Worm (Caenorhabditis elegans) whole organism, L1 larva: ENCODE measurements around the gene Y116A8C.33.
"Not testable (repeated sequence)": the region's sequence is repeated elsewhere in the genome, so short reads cannot be mapped to it uniquely, and the experiment has no call there.

Source experiments
- C16A3.4 ChIP-seq: fragments of 150-350 bp; optimal IDR thresholded peaks from 2 replicates; lab custom pipeline; 2014; ENCODE audit warnings: missing biosample characterization, missing genetic modification characterization
- C34B4.2 ChIP-seq: sonication (generic microtip); optimal IDR thresholded peaks from 2 replicates; lab custom pipeline; 2017; ENCODE audit warnings: mild to moderate bottlenecking, missing genetic modification characterization, missing compliant biosample characterization
- aly-2 ChIP-seq: fragments of 150-350 bp; optimal IDR thresholded peaks from 2 replicates; lab custom pipeline; 2014; ENCODE audit warnings: missing biosample characterization, missing genetic modification characterization
- ceh-82 ChIP-seq, 3 experiments: fragments of 150-350 bp in 1 of 3; sonication (generic microtip) in 2 of 3; optimal IDR thresholded peaks; 2 replicates each; lab custom pipeline; 2014 to 2017; ENCODE audit warnings: missing biosample characterization in 3 of 3, missing genetic modification characterization in 3 of 3
- ceh-90 ChIP-seq: sonication (generic microtip); optimal IDR thresholded peaks from 2 replicates; lab custom pipeline; 2016; ENCODE audit warnings: missing genetic modification characterization, missing compliant biosample characterization
- dpl-1 ChIP-seq, 3 experiments: fragments of 150-350 bp in 2 of 3; sonication (generic microtip) in 1 of 3; optimal IDR thresholded peaks; 2 replicates each; lab custom pipeline; 2014 to 2017; ENCODE audit warnings: missing biosample characterization in 3 of 3, missing genetic modification characterization in 3 of 3, missing genetic modification reagents in 3 of 3
- dsc-1 ChIP-seq: sonication (generic microtip); optimal IDR thresholded peaks from 2 replicates; lab custom pipeline; 2016; ENCODE audit warnings: mild to moderate bottlenecking, missing genetic modification characterization, missing compliant biosample characterization
- efl-1 ChIP-seq, 4 experiments: fragments of 150-350 bp; optimal IDR thresholded peaks in 3 of 4; peaks in 1 of 4; 1 replicate in 1 of 4; 2 replicates in 3 of 4; lab custom pipeline; 2014; ENCODE audit warnings: missing biosample characterization in 2 of 4, missing genetic modification characterization in 2 of 4, missing genetic modification reagents in 2 of 4
- elt-3 ChIP-seq, 6 experiments: fragments of 150-350 bp in 1 of 6; sonication (generic microtip); optimal IDR thresholded peaks; 2 replicates each; lab custom pipeline; 2017 to 2018; ENCODE audit warnings: missing biosample characterization in 6 of 6, missing genetic modification characterization in 6 of 6, inconsistent platforms in 1 of 6
- ets-5 ChIP-seq: fragments of 200-800 bp; sonication (Bioruptor generic); IDR thresholded peaks from 2 replicates; pipeline ENCODE4 v1.3.6; 2022; ENCODE audit warnings: missing genetic modification characterization, missing compliant biosample characterization
- fkh-4 ChIP-seq: sonication (generic microtip); optimal IDR thresholded peaks from 2 replicates; lab custom pipeline; 2016; ENCODE audit warnings: missing compliant biosample characterization, missing genetic modification characterization, borderline replicate concordance
- fkh-8 ChIP-seq: sonication (generic microtip); optimal IDR thresholded peaks from 2 replicates; lab custom pipeline; 2016; ENCODE audit warnings: mild to moderate bottlenecking, missing genetic modification characterization, missing compliant biosample characterization
- hlh-4 ChIP-seq: sonication (generic microtip); optimal IDR thresholded peaks from 2 replicates; lab custom pipeline; 2016; ENCODE audit warnings: mild to moderate bottlenecking, missing genetic modification characterization, missing compliant biosample characterization
- hpl-2 ChIP-seq: fragments of 150-350 bp; optimal IDR thresholded peaks from 2 replicates; lab custom pipeline; 2014; ENCODE audit warnings: missing biosample characterization, missing genetic modification reagents, missing genetic modification characterization
- irx-1 ChIP-seq: sonication (generic microtip); optimal IDR thresholded peaks from 2 replicates; lab custom pipeline; 2016; ENCODE audit warnings: missing genetic modification characterization, missing compliant biosample characterization
- isw-1 ChIP-seq: fragments of 200-800 bp; sonication (Bioruptor generic); IDR thresholded peaks from 2 replicates; pipeline ENCODE4 v1.3.6; 2022; ENCODE audit warnings: missing genetic modification characterization, missing compliant biosample characterization
- lin-13 ChIP-seq: fragments of 150-350 bp; optimal IDR thresholded peaks from 2 replicates; lab custom pipeline; 2014; ENCODE audit warnings: missing biosample characterization, missing genetic modification reagents, missing genetic modification characterization
- lin-35 ChIP-seq, 2 experiments: fragments of 150-350 bp; optimal IDR thresholded peaks; 2 replicates each; lab custom pipeline; 2014; ENCODE audit warnings: missing biosample characterization in 2 of 2, missing genetic modification characterization in 2 of 2, missing genetic modification reagents in 2 of 2
- lsy-2 ChIP-seq, 2 experiments: fragments of 150-350 bp; optimal IDR thresholded peaks; 2 replicates each; lab custom pipeline; 2014; ENCODE audit warnings: missing biosample characterization in 2 of 2, missing genetic modification characterization in 2 of 2
- mab-9 ChIP-seq: fragments of 200-800 bp; sonication (Bioruptor generic); IDR thresholded peaks from 2 replicates; pipeline ENCODE4 v1.3.6; 2022; ENCODE audit warnings: missing genetic modification reagents, missing genetic modification characterization, missing compliant biosample characterization
- mdl-1 ChIP-seq, 2 experiments: fragments of 150-350 bp; optimal IDR thresholded peaks; 2 replicates each; lab custom pipeline; 2014 to 2017; ENCODE audit warnings: missing biosample characterization in 2 of 2, missing genetic modification characterization in 2 of 2, inconsistent platforms in 1 of 2
- mef-2 ChIP-seq: fragments of 150-350 bp; optimal IDR thresholded peaks from 2 replicates; lab custom pipeline; 2014; ENCODE audit warnings: missing biosample characterization, missing genetic modification characterization
- mep-1 ChIP-seq: fragments of 150-350 bp; optimal IDR thresholded peaks from 2 replicates; lab custom pipeline; 2014; ENCODE audit warnings: missing biosample characterization, missing genetic modification characterization
- nhr-19 ChIP-seq: fragments of 200-800 bp; sonication (Bioruptor generic); conservative IDR thresholded peaks from 2 replicates; pipeline ENCODE4 v1.3.6; 2022; ENCODE audit warnings: missing genetic modification characterization, missing compliant biosample characterization
- nhr-20 ChIP-seq: sonication (generic microtip); optimal IDR thresholded peaks from 2 replicates; lab custom pipeline; 2016; ENCODE audit warnings: mild to moderate bottlenecking, missing genetic modification characterization, missing compliant biosample characterization
- nhr-47 ChIP-seq: sonication (generic microtip); optimal IDR thresholded peaks from 2 replicates; lab custom pipeline; 2016; ENCODE audit warnings: mild to moderate bottlenecking, missing genetic modification characterization, moderate library complexity, missing compliant biosample characterization
- nhr-71 ChIP-seq: sonication (generic microtip); optimal IDR thresholded peaks from 2 replicates; lab custom pipeline; 2016; ENCODE audit warnings: mild to moderate bottlenecking, missing genetic modification characterization, moderate library complexity, missing compliant biosample characterization
- pag-3 ChIP-seq: sonication (generic microtip); optimal IDR thresholded peaks from 2 replicates; lab custom pipeline; 2017; ENCODE audit warnings: missing genetic modification characterization, mild to moderate bottlenecking, missing compliant biosample characterization, antibody characterized with exemption, borderline replicate concordance; ENCODE audit not compliant: insufficient read depth
- pax-3 ChIP-seq: fragments of 200-800 bp; sonication (Bioruptor generic); optimal IDR thresholded peaks from 2 replicates; lab custom pipeline; 2018; ENCODE audit warnings: mild to moderate bottlenecking, missing genetic modification characterization, moderate library complexity, missing compliant biosample characterization
- pqm-1 ChIP-seq: sonication (generic microtip); optimal IDR thresholded peaks from 3 replicates; lab custom pipeline; 2017; ENCODE audit warnings: missing biosample characterization, missing genetic modification characterization
- rnt-1 ChIP-seq: sonication (generic microtip); optimal IDR thresholded peaks from 2 replicates; lab custom pipeline; 2016; ENCODE audit warnings: mild to moderate bottlenecking, missing genetic modification characterization, moderate library complexity, missing compliant biosample characterization
- snpc-4 ChIP-seq: fragments of 150-350 bp; optimal IDR thresholded peaks from 2 replicates; lab custom pipeline; 2014; ENCODE audit warnings: missing biosample characterization, missing genetic modification characterization
- snu-23 ChIP-seq: sonication (generic microtip); optimal IDR thresholded peaks from 2 replicates; lab custom pipeline; 2016; ENCODE audit warnings: missing genetic modification characterization, missing compliant biosample characterization
- swsn-7 ChIP-seq: sonication (generic microtip); optimal IDR thresholded peaks from 2 replicates; lab custom pipeline; 2016; ENCODE audit warnings: missing genetic modification characterization, missing compliant biosample characterization
- unc-86 ChIP-seq: sonication (generic microtip); optimal IDR thresholded peaks from 2 replicates; lab custom pipeline; 2016; ENCODE audit warnings: missing genetic modification characterization, missing compliant biosample characterization
- unc-98 ChIP-seq: fragments of 200-800 bp; sonication (Bioruptor generic); IDR thresholded peaks from 2 replicates; pipeline ENCODE4 v1.3.6; 2022; ENCODE audit warnings: missing genetic modification characterization, missing compliant biosample characterization
- xbp-1 ChIP-seq: sonication (generic microtip); optimal IDR thresholded peaks from 2 replicates; lab custom pipeline; 2016; ENCODE audit warnings: missing genetic modification characterization, missing compliant biosample characterization
- zag-1 ChIP-seq: fragments of 150-350 bp; optimal IDR thresholded peaks from 2 replicates; lab custom pipeline; 2014; ENCODE audit warnings: missing biosample characterization, missing genetic modification characterization
- ztf-4 ChIP-seq: fragments of 150-350 bp; optimal IDR thresholded peaks from 2 replicates; lab custom pipeline; 2014; ENCODE audit warnings: missing biosample characterization, missing genetic modification characterization

The Y116A8C.33 gene

ce11 chrIV:17111813-17112212 is at the start of gene Y116A8C.33:
TSS of gene Y116A8C.33 (plus strand) at chrIV:17112113.
- TF ChIP-seq ceh-90 (tag; lab: Kevin White, UChicago) (no peak), unc-86 (tag; lab: Kevin White, UChicago) (no peak), dsc-1 (no peak), C16A3.4 (tag; lab: Kevin White, UChicago) (no peak), unc-98 (GFP tag; lab: Robert Waterston, UW) (no peak), ztf-4 (tag; lab: Kevin White, UChicago) (no peak), mef-2 (no peak)

- TF ChIP-seq fkh-4, pqm-1, rnt-1 (tag; lab: Kevin White, UChicago): not testable (repeated sequence)
- TF ChIP-seq, all 84 proteins: peak for 0; not testable (repeated sequence) for 84
Observed at ce11 chrIV:17063700-17064099, 48.2 kb upstream of the Y116A8C.33 start, which contains the start of gene Y116A8C.467. TSS of gene Y116A8C.467 (minus strand) at chrIV:17063800.

- TF ChIP-seq aly-2 (tag; lab: Kevin White, UChicago); mab-9 (GFP tag; lab: Robert Waterston, UW); isw-1 (GFP tag; lab: Robert Waterston, UW): not testable (repeated sequence)
Observed at ce11 chrIV:17064937-17065336, 47.0 kb upstream of the Y116A8C.33 start, which contains the start of gene Y116A8C.465. TSS of gene Y116A8C.465 (plus strand) at chrIV:17065237.

- not testable (repeated sequence) for TF ChIP-seq zag-1 (tag; lab: Kevin White, UChicago); snpc-4; C34B4.2 (tag; lab: Kevin White, UChicago)
Observed at ce11 chrIV:17070791-17071190, 41.1 kb upstream of the Y116A8C.33 start, which contains the start of gene Y116A8C.24. TSS of gene Y116A8C.24 (minus strand) at chrIV:17070891.

ce11 chrIV:17078649-17079048 is 33.3 kb upstream of the Y116A8C.33 start, which contains the start of gene Y116A8C.25:
TSS of gene Y116A8C.25 (minus strand) at chrIV:17078749.
- TF ChIP-seq mep-1 (tag; lab: Kevin White, UChicago) (no peak), ztf-4 (tag; lab: Kevin White, UChicago) (no peak), pag-3 (no peak), pqm-1 (tag; lab: Kevin White, UChicago) (no peak), ets-5 (GFP tag; lab: Robert Waterston, UW) (no peak), C34B4.2 (tag; lab: Kevin White, UChicago) (no peak), lin-13 (GFP tag; lab: Kevin White, UChicago) (no peak), elt-3 (tag; optimal IDR thresholded peaks at IDR 0.05; lab: Kevin White, UChicago) (no peak)

- TF ChIP-seq xbp-1 (tag; lab: Kevin White, UChicago) (peak; percentile 12), efl-1 (optimal IDR thresholded peaks at IDR 0.05; lab: Kevin White, UChicago) (peak; percentile 22 to 36), efl-1 (GFP tag; optimal IDR thresholded peaks at IDR 0.05 in 1 of 2; lab: Kevin White, UChicago) (peak; percentile 33 to 92), lin-35 (GFP tag; optimal IDR thresholded peaks at IDR 0.05; lab: Kevin White, UChicago) (peak; percentile 5 to 25), rnt-1 (tag; lab: Kevin White, UChicago) (no peak), fkh-8 (tag; lab: Kevin White, UChicago) (peak; percentile 6), nhr-47 (tag; lab: Kevin White, UChicago) (peak; percentile 38), pax-3 (tag; lab: Kevin White, UChicago) (peak; percentile 7), lsy-2 (tag; optimal IDR thresholded peaks at IDR 0.05; lab: Kevin White, UChicago) (peak in 1 of 2 experiments; percentile 22), hlh-4 (tag; lab: Kevin White, UChicago) (no peak), hpl-2 (no peak), nhr-20 (tag; lab: Kevin White, UChicago) (no peak), swsn-7 (tag; lab: Kevin White, UChicago) (peak; percentile 5), snu-23 (GFP tag; lab: Kevin White, UChicago) (peak; percentile 44), dpl-1 (GFP tag; optimal IDR thresholded peaks at IDR 0.05; lab: Kevin White, UChicago) (peak in 2 of 3 experiments; percentile 20 to 30), mdl-1 (tag; optimal IDR thresholded peaks at IDR 0.05; lab: Kevin White, UChicago) (no peak), ceh-82 (tag; optimal IDR thresholded peaks at IDR 0.05; lab: Kevin White, UChicago) (peak in 1 of 3 experiments; percentile 34), irx-1 (tag; lab: Kevin White, UChicago) (no peak), nhr-71 (peak; percentile 35), nhr-19 (peak; percentile 31)
Observed at ce11 chrIV:17084317-17084716, 27.6 kb upstream of the Y116A8C.33 start.
